Fruit fly (Drosophila melanogaster) whole organism, prepupa: ENCODE measurements around the gene yata.

Experiments
- Blimp-1 ChIP-seq: fragments of 200-800 bp; sonication (Bioruptor generic); optimal IDR thresholded peaks from 3 replicates; lab custom pipeline; 2017; ENCODE audit warnings: missing biosample characterization, missing genetic modification characterization, mild to moderate bottlenecking, moderate library complexity, missing genetic modification reagents
- CG10669 ChIP-seq: fragments of 200-800 bp; sonication (Bioruptor generic); optimal IDR thresholded peaks from 3 replicates; lab custom pipeline; 2018; ENCODE audit warnings: missing biosample characterization, mild to moderate bottlenecking, missing genetic modification characterization, moderate library complexity
- CG11294 ChIP-seq: fragments of 200-800 bp; sonication (Bioruptor generic); IDR thresholded peaks from 2 replicates; pipeline ENCODE4 v1.3.6; 2022; ENCODE audit warnings: missing biosample characterization, missing genetic modification characterization
- CG11762 ChIP-seq: fragments of 200-800 bp; sonication (Bioruptor generic); optimal IDR thresholded peaks from 3 replicates; lab custom pipeline; 2016; ENCODE audit warnings: missing biosample characterization, missing genetic modification characterization; ENCODE audit not compliant: insufficient read depth
- CG11902 ChIP-seq: fragments of 200-800 bp; sonication (Bioruptor generic); optimal IDR thresholded peaks from 3 replicates; lab custom pipeline; 2016; ENCODE audit warnings: missing biosample characterization, missing genetic modification characterization
- CG1621 ChIP-seq: fragments of 200-800 bp; sonication (Bioruptor generic); optimal IDR thresholded peaks from 3 replicates; lab custom pipeline; 2018; ENCODE audit warnings: missing biosample characterization, mild to moderate bottlenecking, missing genetic modification characterization
- CG31627 ChIP-seq: fragments of 200-800 bp; sonication (Bioruptor generic); optimal IDR thresholded peaks from 3 replicates; lab custom pipeline; 2016; ENCODE audit warnings: missing biosample characterization, missing genetic modification characterization
- CG32006 ChIP-seq: fragments of 200-800 bp; sonication (Bioruptor generic); optimal IDR thresholded peaks from 3 replicates; lab custom pipeline; 2017; ENCODE audit warnings: missing biosample characterization, mild to moderate bottlenecking, missing genetic modification characterization
- CG34406 ChIP-seq: fragments of 200-800 bp; sonication (Bioruptor generic); optimal IDR thresholded peaks from 3 replicates; lab custom pipeline; 2016; ENCODE audit warnings: missing biosample characterization, missing genetic modification characterization
- CG3919 ChIP-seq: fragments of 200-800 bp; sonication (Bioruptor generic); optimal IDR thresholded peaks from 3 replicates; lab custom pipeline; 2016; ENCODE audit warnings: missing biosample characterization, missing genetic modification characterization
- CG4318 ChIP-seq: fragments of 200-800 bp; sonication (Bioruptor generic); optimal IDR thresholded peaks from 3 replicates; lab custom pipeline; 2017; ENCODE audit warnings: missing biosample characterization, mild to moderate bottlenecking, missing genetic modification characterization
- CG6163 ChIP-seq: fragments of 200-800 bp; sonication (Bioruptor generic); IDR thresholded peaks from 3 replicates; pipeline ENCODE4 v1.3.6; 2022; ENCODE audit warnings: missing biosample characterization, missing genetic modification characterization
- CG6276 ChIP-seq: fragments of 200-800 bp; sonication (Bioruptor generic); optimal IDR thresholded peaks from 2 replicates; lab custom pipeline; 2017; ENCODE audit warnings: missing biosample characterization, mild to moderate bottlenecking, missing genetic modification characterization
- CG6808 ChIP-seq: fragments of 200-800 bp; sonication (Bioruptor generic); optimal IDR thresholded peaks from 3 replicates; lab custom pipeline; 2017; ENCODE audit warnings: missing biosample characterization, missing genetic modification characterization, mild to moderate bottlenecking, moderate library complexity, missing genetic modification reagents
- CG6854 ChIP-seq: fragments of 200-800 bp; sonication (Bioruptor generic); optimal IDR thresholded peaks from 2 replicates; lab custom pipeline; 2017; ENCODE audit warnings: missing biosample characterization, mild to moderate bottlenecking, missing genetic modification characterization
- CG7368 ChIP-seq: fragments of 200-800 bp; sonication (Bioruptor generic); optimal IDR thresholded peaks from 3 replicates; lab custom pipeline; 2016; ENCODE audit warnings: missing biosample characterization, missing genetic modification characterization
- CG8119 ChIP-seq: fragments of 200-800 bp; sonication (Bioruptor generic); IDR thresholded peaks from 3 replicates; pipeline ENCODE4 v1.3.6; 2022; ENCODE audit warnings: missing biosample characterization, missing genetic modification characterization
- CG8319 ChIP-seq: fragments of 200-800 bp; sonication (Bioruptor generic); optimal IDR thresholded peaks from 3 replicates; lab custom pipeline; 2016; ENCODE audit warnings: missing biosample characterization, missing genetic modification characterization
- CG9139 ChIP-seq: fragments of 200-800 bp; sonication (Bioruptor generic); optimal IDR thresholded peaks from 3 replicates; lab custom pipeline; 2017; ENCODE audit warnings: missing biosample characterization, mild to moderate bottlenecking, missing genetic modification characterization
- Eip75B ChIP-seq: fragments of 200-800 bp; sonication (Bioruptor generic); optimal IDR thresholded peaks from 3 replicates; lab custom pipeline; 2016; ENCODE audit warnings: missing biosample characterization, missing genetic modification characterization
- Eip78C ChIP-seq: fragments of 200-800 bp; sonication (Bioruptor generic); peaks from one replicate; lab custom pipeline; 2016; ENCODE audit warnings: missing biosample characterization, missing genetic modification characterization
- Eip93F ChIP-seq: fragments of 200-800 bp; sonication (Bioruptor generic); optimal IDR thresholded peaks from 2 replicates; lab custom pipeline; 2016; ENCODE audit warnings: missing biosample characterization, mild to moderate bottlenecking, missing genetic modification characterization
- Ets21C ChIP-seq: fragments of 200-800 bp; sonication (Bioruptor generic); optimal IDR thresholded peaks from 3 replicates; lab custom pipeline; 2016; ENCODE audit warnings: missing biosample characterization, missing genetic modification characterization
- Gug ChIP-seq: fragments of 200-800 bp; sonication (Bioruptor generic); IDR thresholded peaks from 2 replicates; pipeline ENCODE4 v1.3.6; 2022; ENCODE audit warnings: missing biosample characterization, missing genetic modification characterization
- Hr38 ChIP-seq: sonication (Bioruptor generic); optimal IDR thresholded peaks from 2 replicates; lab custom pipeline; 2016; ENCODE audit warnings: missing biosample characterization, missing genetic modification characterization
- Hr39 ChIP-seq: fragments of 200-800 bp; sonication (Bioruptor generic); optimal IDR thresholded peaks from 2 replicates; lab custom pipeline; 2016; ENCODE audit warnings: missing biosample characterization, missing genetic modification characterization
- Hr4 ChIP-seq: fragments of 200-800 bp; sonication (Bioruptor generic); optimal IDR thresholded peaks from 3 replicates; lab custom pipeline; 2016; ENCODE audit warnings: missing biosample characterization, missing genetic modification characterization
- Lpt ChIP-seq: fragments of 200-800 bp; sonication (Bioruptor generic); optimal IDR thresholded peaks from 3 replicates; lab custom pipeline; 2016; ENCODE audit warnings: missing biosample characterization, missing genetic modification characterization
- Met ChIP-seq: fragments of 200-800 bp; sonication (Bioruptor generic); optimal IDR thresholded peaks from 3 replicates; lab custom pipeline; 2016; ENCODE audit warnings: missing biosample characterization, missing genetic modification characterization
- OdsH ChIP-seq: fragments of 200-800 bp; sonication (Bioruptor generic); optimal IDR thresholded peaks from 3 replicates; lab custom pipeline; 2016; ENCODE audit warnings: missing biosample characterization, missing genetic modification characterization
- Sox102F ChIP-seq: fragments of 200-800 bp; sonication (Bioruptor generic); optimal IDR thresholded peaks from 2 replicates; lab custom pipeline; 2016; ENCODE audit warnings: missing biosample characterization, mild to moderate bottlenecking, missing genetic modification characterization
- Sox14 ChIP-seq: fragments of 200-800 bp; sonication (Bioruptor generic); optimal IDR thresholded peaks from 3 replicates; lab custom pipeline; 2016; ENCODE audit warnings: missing biosample characterization, missing genetic modification characterization
- achi ChIP-seq: fragments of 200-800 bp; sonication (Bioruptor generic); optimal IDR thresholded peaks from 3 replicates; lab custom pipeline; 2016; ENCODE audit warnings: missing biosample characterization, missing genetic modification characterization
- acj6 ChIP-seq: fragments of 200-800 bp; sonication (Bioruptor generic); optimal IDR thresholded peaks from 3 replicates; lab custom pipeline; 2016; ENCODE audit warnings: missing biosample characterization, missing genetic modification characterization
- cyc ChIP-seq: fragments of 200-800 bp; sonication (Bioruptor generic); optimal IDR thresholded peaks from 3 replicates; lab custom pipeline; 2016; ENCODE audit warnings: missing biosample characterization, missing genetic modification characterization
- eg ChIP-seq: fragments of 200-800 bp; sonication (Bioruptor generic); IDR thresholded peaks from 3 replicates; pipeline ENCODE4 v1.3.6; 2022; ENCODE audit warnings: missing biosample characterization, missing genetic modification characterization
- esn ChIP-seq: fragments of 200-800 bp; sonication (Bioruptor generic); optimal IDR thresholded peaks from 2 replicates; lab custom pipeline; 2016; ENCODE audit warnings: missing biosample characterization, mild to moderate bottlenecking, missing genetic modification characterization, moderate library complexity
- lz ChIP-seq: fragments of 200-800 bp; sonication (Bioruptor generic); optimal IDR thresholded peaks from 3 replicates; lab custom pipeline; 2016; ENCODE audit warnings: missing biosample characterization, missing genetic modification characterization
- net ChIP-seq: fragments of 200-800 bp; sonication (Bioruptor generic); optimal IDR thresholded peaks from 3 replicates; lab custom pipeline; 2016; ENCODE audit warnings: missing biosample characterization, missing genetic modification characterization
- pdm3 ChIP-seq: fragments of 200-800 bp; sonication (Bioruptor generic); optimal IDR thresholded peaks from 3 replicates; lab custom pipeline; 2016; ENCODE audit warnings: missing biosample characterization, missing genetic modification characterization
- spab ChIP-seq: fragments of 200-800 bp; sonication (Bioruptor generic); optimal IDR thresholded peaks from 2 replicates; lab custom pipeline; 2017; ENCODE audit warnings: missing biosample characterization, mild to moderate bottlenecking, missing genetic modification characterization, missing genetic modification reagents
- ss ChIP-seq, 2 experiments: fragments of 200-800 bp; sonication (Bioruptor generic); optimal IDR thresholded peaks; 2 replicates in 1 of 2; 3 replicates in 1 of 2; lab custom pipeline; 2017 to 2018; ENCODE audit warnings: mild to moderate bottlenecking in 2 of 2, missing biosample characterization in 2 of 2, missing genetic modification characterization in 2 of 2, moderate library complexity in 1 of 2
- svp ChIP-seq: fragments of 200-800 bp; sonication (Bioruptor generic); peaks from one replicate; lab custom pipeline; 2016; ENCODE audit warnings: missing biosample characterization, missing genetic modification characterization
- topi ChIP-seq: fragments of 200-800 bp; sonication (Bioruptor generic); optimal IDR thresholded peaks from 3 replicates; lab custom pipeline; 2016; ENCODE audit warnings: missing biosample characterization, missing genetic modification characterization
- vri ChIP-seq: fragments of 200-800 bp; sonication (Bioruptor generic); optimal IDR thresholded peaks from 3 replicates; lab custom pipeline; 2016; ENCODE audit warnings: missing biosample characterization, mild to moderate bottlenecking, missing genetic modification characterization

Gene yata

DNA sequence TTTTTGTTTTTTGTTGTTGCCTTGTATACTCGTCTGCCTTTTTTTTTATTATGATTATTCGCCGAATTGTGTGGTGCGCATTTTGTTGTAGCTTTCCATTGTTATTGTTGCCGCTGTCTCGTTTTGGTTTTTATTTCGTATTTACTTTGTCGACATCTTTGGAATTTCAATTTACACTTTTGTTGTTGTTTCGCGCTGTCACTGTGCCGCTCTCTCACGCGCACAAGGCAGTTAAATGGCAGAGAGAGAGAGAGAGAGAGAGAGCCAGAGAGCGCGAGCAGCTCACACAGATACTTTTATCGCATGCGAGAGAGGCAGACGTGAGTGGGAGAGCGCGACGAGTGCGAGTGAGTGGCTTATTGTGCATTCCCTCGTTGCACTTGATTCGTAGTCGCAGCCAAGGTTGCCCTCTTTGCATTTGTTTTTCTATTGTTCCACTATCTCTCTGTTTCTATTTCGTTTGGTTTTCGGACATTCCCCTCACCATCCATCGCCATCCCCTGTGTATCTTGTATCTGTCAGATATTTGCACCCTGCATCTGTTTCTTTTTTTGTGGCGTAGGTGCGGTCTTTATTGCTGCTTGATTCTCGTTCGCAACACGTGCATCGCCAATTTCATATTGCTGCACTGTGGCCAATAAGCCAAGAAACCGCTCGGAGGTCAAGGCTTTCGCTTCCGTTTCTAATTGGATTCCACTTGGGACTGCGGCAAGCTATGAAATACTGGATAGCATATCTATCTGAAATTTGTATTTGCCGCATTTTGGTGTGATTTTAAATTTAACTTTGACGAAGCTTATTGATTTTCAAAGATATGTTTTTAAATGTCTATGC is 25.6 kb downstream of the yata start (continued):
- TF ChIP-seq ss (GFP tag; optimal IDR thresholded peaks at IDR 0.05; lab: Kevin White, UChicago) (no peak), CG1621 (tag; lab: Kevin White, UChicago) (no peak), achi (peak; percentile 66), CG34406 (GFP tag; lab: Kevin White, UChicago) (no peak), Hr39 (GFP tag; lab: Kevin White, UChicago) (no peak), CG8319 (GFP tag; lab: Kevin White, UChicago) (no peak), vri (GFP tag; lab: Kevin White, UChicago) (peak; percentile 58), Blimp-1 (GFP tag; lab: Kevin White, UChicago) (no peak), net (GFP tag; lab: Kevin White, UChicago) (no peak), Hr4 (GFP tag; lab: Kevin White, UChicago) (no peak), Lpt (GFP tag; lab: Kevin White, UChicago) (no peak), CG4318 (no peak), Hr38 (GFP tag; lab: Kevin White, UChicago) (no peak), Ets21C (GFP tag; lab: Kevin White, UChicago) (no peak), CG7368 (GFP tag; lab: Kevin White, UChicago) (no peak), Eip93F (GFP tag; lab: Kevin White, UChicago) (peak; percentile 62), Sox14 (GFP tag; lab: Kevin White, UChicago) (no peak), eg (GFP tag; lab: Robert Waterston, UW) (no peak), svp (peak; percentile 54)

DNA sequence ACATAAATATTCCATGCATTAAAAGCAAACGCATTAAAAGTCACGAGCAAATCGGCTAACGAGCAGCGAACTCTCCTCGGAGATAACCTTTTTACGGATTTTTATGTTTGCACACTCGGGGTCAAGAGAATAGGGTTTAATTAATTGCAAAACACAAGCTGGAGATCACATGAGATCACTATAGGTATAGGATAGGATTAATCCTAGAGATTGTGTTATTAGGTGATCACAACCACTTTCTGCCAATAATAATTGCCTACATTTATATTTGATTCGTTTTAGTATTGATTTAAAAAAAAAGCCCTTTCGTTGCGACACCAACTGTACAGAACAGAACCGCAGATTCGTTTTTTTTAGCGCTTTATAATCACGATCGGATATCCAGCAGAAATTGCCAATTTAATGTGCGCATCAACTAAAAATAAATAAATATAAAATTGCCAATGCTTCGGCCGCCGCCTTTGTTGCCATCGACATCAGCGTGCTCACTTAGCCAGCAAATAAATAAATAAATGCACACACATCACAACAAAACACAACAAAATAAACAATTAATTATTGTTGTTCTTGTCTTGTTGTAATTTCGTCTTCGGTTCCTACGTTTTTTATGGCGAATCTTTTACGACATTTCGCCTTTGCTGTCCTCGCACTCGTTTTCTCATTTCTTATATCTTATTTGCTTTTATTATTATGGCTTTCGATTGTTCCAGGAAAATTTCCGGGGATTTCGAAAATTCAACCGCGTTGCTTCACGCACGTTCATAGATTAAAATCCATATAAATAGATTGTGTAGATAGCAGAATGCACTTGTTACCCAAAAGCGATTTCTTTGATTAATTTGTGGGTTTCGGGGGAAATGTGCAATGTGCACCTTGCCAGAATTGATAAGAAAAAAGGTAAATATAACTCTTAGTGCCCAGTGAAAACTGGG is 27.0 kb downstream of the yata start:
- TF ChIP-seq spab (GFP tag; lab: Kevin White, UChicago) (peak; percentile 5), CG6854 (GFP tag; lab: Kevin White, UChicago) (peak; percentile 26), esn (GFP tag; lab: Kevin White, UChicago) (peak; percentile 29), Hr4 (GFP tag; lab: Kevin White, UChicago) (no peak), topi (GFP tag; lab: Kevin White, UChicago) (peak; percentile 42), Gug (GFP tag; lab: Robert Waterston, UW) (no peak), CG11762 (no peak), Eip75B (GFP tag; lab: Kevin White, UChicago) (peak; percentile 8), Eip78C (peak; percentile 83), Sox102F (no peak), cyc (peak; percentile 25), Sox14 (GFP tag; lab: Kevin White, UChicago) (no peak), net (GFP tag; lab: Kevin White, UChicago) (no peak), eg (GFP tag; lab: Robert Waterston, UW) (no peak), CG11294 (no peak), svp (peak; percentile 87), Met (peak; percentile 6), Blimp-1 (GFP tag; lab: Kevin White, UChicago) (no peak), Eip93F (GFP tag; lab: Kevin White, UChicago) (peak; percentile 70), CG8119 (GFP tag; lab: Robert Waterston, UW) (no peak), CG4318 (no peak), acj6 (GFP tag; lab: Kevin White, UChicago) (no peak), CG6276 (no peak), OdsH (no peak), CG11902 (no peak), CG10669 (GFP tag; lab: Kevin White, UChicago) (no peak), Lpt (GFP tag; lab: Kevin White, UChicago) (no peak), CG8319 (GFP tag; lab: Kevin White, UChicago) (no peak), pdm3 (no peak), CG31627 (no peak), vri (GFP tag; lab: Kevin White, UChicago) (no peak), CG3919 (GFP tag; lab: Kevin White, UChicago) (peak; percentile 31), lz (GFP tag; lab: Kevin White, UChicago) (peak; percentile 10), CG6163 (no peak), CG9139 (GFP tag; lab: Kevin White, UChicago) (no peak), CG6808 (GFP tag; lab: Kevin White, UChicago) (no peak), CG32006 (GFP tag; lab: Kevin White, UChicago) (no peak)
